Worm (Caenorhabditis elegans): ENCODE results near the gene col-187.

The col-187 gene

DNA sequence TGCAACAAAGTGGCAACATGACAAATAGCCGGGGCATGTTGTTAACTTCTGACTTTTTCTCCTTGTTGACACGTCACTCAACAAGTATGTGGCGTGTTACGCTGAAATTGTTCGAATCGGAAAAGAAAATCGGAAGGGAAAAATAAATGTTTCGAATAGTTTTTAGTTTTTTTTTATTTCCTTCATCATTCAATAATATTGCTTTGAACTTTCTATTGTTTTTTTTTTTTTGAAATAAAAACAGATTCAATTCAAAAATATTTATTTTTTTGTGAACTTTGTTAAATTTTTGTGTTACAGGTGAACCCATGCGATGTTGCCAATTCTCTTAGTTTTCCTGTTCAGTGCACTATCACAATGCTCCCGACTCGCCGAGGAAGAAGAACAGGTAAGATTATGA is 23.1 kb upstream of the col-187 start, which contains the start of gene cpd-2:
Gene cpd-2 (plus strand): TSS at position 301 of the 400 bp plus-strand sequence.
- TF ChIP-seq mdl-1 (tag; optimal IDR thresholded peaks at IDR 0.05) (no peak), sup-37 (GFP tag; optimal IDR thresholded peaks at IDR 0.05) (no peak), nhr-84 (tag; optimal IDR thresholded peaks at IDR 0.05) (no peak), lin-14 (GFP tag; optimal IDR thresholded peaks at IDR 0.05) (peak; percentile 29), sptf-1 (tag; optimal IDR thresholded peaks at IDR 0.05) (no peak), unc-62 (GFP tag; optimal IDR thresholded peaks at IDR 0.05) (no peak)

DNA sequence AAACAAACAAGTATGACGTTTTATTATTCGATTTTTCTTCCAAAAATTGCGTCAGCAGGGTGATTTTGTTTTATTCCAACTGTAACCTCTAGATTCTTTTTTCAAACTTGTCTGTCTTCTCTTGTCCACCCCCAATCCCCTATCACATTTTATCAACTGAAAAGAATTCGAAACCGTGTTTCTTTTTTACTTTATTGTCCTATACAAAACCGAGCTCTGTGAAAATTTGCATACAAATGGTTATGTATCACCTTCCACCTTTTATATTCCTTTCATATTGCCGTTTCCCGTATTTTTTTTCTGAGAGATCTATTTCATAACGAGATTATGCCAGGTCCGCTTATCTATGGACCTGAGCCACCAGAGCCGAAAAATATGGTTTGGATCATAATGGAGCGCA is 17.4 kb upstream of the col-187 start, which contains the start of gene T27A8.7:
Gene T27A8.7 (plus strand): TSS at position 301 of the 400 bp plus-strand sequence.
- TF ChIP-seq nhr-12 (tag; optimal IDR thresholded peaks at IDR 0.05) = no peak
- no peak for TF ChIP-seq efl-1 (optimal IDR thresholded peaks at IDR 0.05)
- TF ChIP-seq efl-1 (GFP tag; optimal IDR thresholded peaks at IDR 0.05 in 1 of 2) = peak in 1 of 2 experiments; percentile 3
- no peak for TF ChIP-seq nhr-20 (tag; optimal IDR thresholded peaks at IDR 0.05)

DNA sequence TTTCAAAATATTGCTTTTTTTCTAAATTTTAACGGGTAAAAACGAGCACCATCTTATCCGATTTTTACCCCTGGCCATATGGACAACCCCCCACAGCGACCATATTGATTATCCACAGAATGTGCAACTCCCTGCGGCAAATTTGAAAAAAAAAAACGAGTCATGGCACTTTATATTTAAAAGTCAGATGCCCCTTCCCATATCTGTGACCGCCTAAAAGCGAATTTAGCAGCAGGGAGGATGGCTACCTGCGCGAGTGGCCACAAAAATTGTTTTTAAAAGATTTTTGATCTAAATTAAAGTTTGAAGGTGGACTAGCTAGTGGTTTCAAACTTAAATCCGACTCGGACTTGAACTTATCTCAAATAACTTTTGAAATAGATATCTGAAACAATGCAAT is 16.3 kb upstream of the col-187 start:
- peak in 5 of 6 experiments; percentile 47 to 99 (median 96) for TF ChIP-seq elt-3 (tag; optimal IDR thresholded peaks at IDR 0.05)
- TF ChIP-seq unc-62 (GFP tag; optimal IDR thresholded peaks at IDR 0.05) = no peak
- TF ChIP-seq fkh-4 (tag; optimal IDR thresholded peaks at IDR 0.05; ENCODE audit: borderline replicate concordance) = peak; percentile 82
- peak; percentile 86 for TF ChIP-seq elt-2 (tag; optimal IDR thresholded peaks at IDR 0.05)
- TF ChIP-seq lir-3 (tag; optimal IDR thresholded peaks at IDR 0.05; ENCODE audit: poor library complexity) = peak; percentile 84
- peak; percentile 94 for TF ChIP-seq unc-86 (tag; optimal IDR thresholded peaks at IDR 0.05)
- TF ChIP-seq ztf-4 (tag; optimal IDR thresholded peaks at IDR 0.05) = peak; percentile 97
- TF ChIP-seq Y116A8C.19 (tag; optimal IDR thresholded peaks at IDR 0.05; ENCODE audit: borderline replicate concordance) = peak; percentile 17
- peak; percentile 88 for TF ChIP-seq isw-1 (GFP tag; IDR thresholded peaks at IDR 0.05)
- peak; percentile 96 for TF ChIP-seq fos-1 (tag; optimal IDR thresholded peaks at IDR 0.05)
- TF ChIP-seq snpc-4 (tag; optimal IDR thresholded peaks at IDR 0.05) = peak; percentile 94
- no peak for TF ChIP-seq ces-1 (GFP tag; optimal IDR thresholded peaks at IDR 0.05)
- peak; percentile 97 for TF ChIP-seq fkh-8 (tag; optimal IDR thresholded peaks at IDR 0.05)
- TF ChIP-seq pax-3 (tag; optimal IDR thresholded peaks at IDR 0.05) = peak; percentile 89
- TF ChIP-seq nhr-20 (tag; optimal IDR thresholded peaks at IDR 0.05) = peak; percentile 96
- TF ChIP-seq dsc-1 (tag; optimal IDR thresholded peaks at IDR 0.05) = peak; percentile 100
- 0 out of 2 replicates have a peak, but pooled peaks have one; percentile 81 for TF ChIP-seq ets-5 (GFP tag; IDR thresholded peaks at IDR 0.05)
- TF ChIP-seq ceh-88 (GFP tag; IDR thresholded peaks at IDR 0.05) = peak; percentile 94
- no peak for TF ChIP-seq C34B4.2 (tag; optimal IDR thresholded peaks at IDR 0.05)
- TF ChIP-seq nhr-47 (tag; optimal IDR thresholded peaks at IDR 0.05) = peak; percentile 99
- TF ChIP-seq snu-23 (GFP tag; optimal IDR thresholded peaks at IDR 0.05) = peak; percentile 99
- peak; percentile 68 for TF ChIP-seq mef-2 (tag; optimal IDR thresholded peaks at IDR 0.05)
- TF ChIP-seq nhr-12 (tag; optimal IDR thresholded peaks at IDR 0.05) = peak; percentile 77
- TF ChIP-seq mep-1 (tag; optimal IDR thresholded peaks at IDR 0.05) = peak; percentile 98
- TF ChIP-seq nhr-76 (tag; optimal IDR thresholded peaks at IDR 0.05) = peak; percentile 94
- peak; percentile 63 to 90 for TF ChIP-seq lin-35 (GFP tag; optimal IDR thresholded peaks at IDR 0.05)
- TF ChIP-seq jun-1 (tag; optimal IDR thresholded peaks at IDR 0.05) = peak; percentile 99
- TF ChIP-seq nhr-84 (tag; optimal IDR thresholded peaks at IDR 0.05) = peak; percentile 44
- peak; percentile 98 for TF ChIP-seq nhr-77 (tag; optimal IDR thresholded peaks at IDR 0.05)
- peak; percentile 99 for TF ChIP-seq fkh-10 (GFP tag; optimal IDR thresholded peaks at IDR 0.05)
- TF ChIP-seq irx-1 (tag; optimal IDR thresholded peaks at IDR 0.05) = peak; percentile 98
- peak; percentile 84 for TF ChIP-seq sup-37 (GFP tag; optimal IDR thresholded peaks at IDR 0.05)
- peak; percentile 57 for TF ChIP-seq aha-1 (tag; optimal IDR thresholded peaks at IDR 0.05)
- TF ChIP-seq lsy-2 (tag; optimal IDR thresholded peaks at IDR 0.05) = peak; percentile 92 to 94
- TF ChIP-seq ztf-11 (tag; optimal IDR thresholded peaks at IDR 0.05) = peak; percentile 18 to 76
- no peak for TF ChIP-seq sptf-1 (tag; optimal IDR thresholded peaks at IDR 0.05)
- TF ChIP-seq ceh-82 (tag; optimal IDR thresholded peaks at IDR 0.05) = peak; percentile 97 to 99 (median 99)
- peak; percentile 97 for TF ChIP-seq swsn-7 (tag; optimal IDR thresholded peaks at IDR 0.05)
- no peak for TF ChIP-seq ceh-90 (tag; optimal IDR thresholded peaks at IDR 0.05)
- peak; percentile 59 for TF ChIP-seq pqm-1 (tag; optimal IDR thresholded peaks at IDR 0.05)
- peak; percentile 98 for TF ChIP-seq ceh-8 (GFP tag; optimal IDR thresholded peaks at IDR 0.05)
- TF ChIP-seq F16B12.6 (tag; optimal IDR thresholded peaks at IDR 0.05) = peak; percentile 20
- peak; percentile 33 for TF ChIP-seq zag-1 (tag; optimal IDR thresholded peaks at IDR 0.05)
- TF ChIP-seq C16A3.4 (tag; optimal IDR thresholded peaks at IDR 0.05) = peak; percentile 98

Data from whole organism, L1 larva.